Worm (Caenorhabditis elegans): Measurements from ENCODE around the gene olrn-1.
A peak's percentile ranks its signal among the peaks of the same experiment; 100 is the strongest.

DNA sequence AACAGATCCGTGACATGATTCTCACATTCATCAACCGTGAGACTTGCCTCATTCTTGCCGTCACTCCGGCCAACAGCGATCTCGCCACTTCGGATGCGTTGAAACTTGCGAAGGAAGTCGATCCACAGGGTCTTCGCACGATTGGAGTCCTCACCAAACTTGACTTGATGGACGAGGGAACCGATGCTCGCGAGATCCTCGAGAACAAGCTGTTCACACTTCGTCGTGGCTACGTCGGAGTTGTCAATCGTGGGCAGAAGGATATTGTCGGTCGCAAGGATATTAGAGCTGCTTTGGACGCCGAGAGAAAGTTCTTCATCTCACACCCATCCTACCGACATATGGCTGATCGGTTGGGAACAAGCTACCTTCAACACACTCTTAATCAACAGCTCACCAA lies 32.2 kb downstream of the olrn-1 start:
- TF ChIP-seq aly-2 (tag; optimal IDR thresholded peaks at IDR 0.05) = no peak
- TF ChIP-seq ZK337.2 (GFP tag; IDR thresholded peaks at IDR 0.05) = no peak
- TF ChIP-seq snpc-1.2 (GFP tag; IDR thresholded peaks at IDR 0.05) = no peak
- TF ChIP-seq fos-1 (tag; optimal IDR thresholded peaks at IDR 0.05) = no peak
- no peak for TF ChIP-seq nhr-237 (tag; optimal IDR thresholded peaks at IDR 0.05)
- TF ChIP-seq fkh-10 (GFP tag; optimal IDR thresholded peaks at IDR 0.05) = no peak
- TF ChIP-seq nhr-77 (tag; optimal IDR thresholded peaks at IDR 0.05) = no peak
- peak in 1 of 2 experiments; percentile 85 for TF ChIP-seq unc-62 (GFP tag; optimal IDR thresholded peaks at IDR 0.05 in 1 of 2)
- TF ChIP-seq unc-62 (tag; optimal IDR thresholded peaks at IDR 0.05) = no peak
- no peak for TF ChIP-seq snpc-4 (tag; optimal IDR thresholded peaks at IDR 0.05)
- TF ChIP-seq nhr-25 (tag; optimal IDR thresholded peaks at IDR 0.05; ENCODE audit: borderline replicate concordance, insufficient read depth) = no peak
- no peak for TF ChIP-seq zfp-2 (tag; optimal IDR thresholded peaks at IDR 0.05)
- no peak for TF ChIP-seq lsy-2 (tag; optimal IDR thresholded peaks at IDR 0.05)

All from whole organism, L4 larva.